Fruit fly (Drosophila melanogaster) whole organism, adult: ENCODE measurements around the gene CG42240.

ENCODE experiments used
- CG7101 ChIP-seq: fragments of 200-800 bp; sonication (Bioruptor generic); optimal IDR thresholded peaks from 2 replicates; lab custom pipeline; 2018; ENCODE audit warnings: missing biosample characterization, mild to moderate bottlenecking, missing genetic modification characterization, moderate library complexity
- cnc ChIP-seq, 2 experiments: fragments of >200 bp; optimal IDR thresholded peaks; 2 replicates each; lab custom pipeline; 2017
- kay ChIP-seq: fragments of 200-800 bp; sonication (Bioruptor generic); peaks from one replicate; lab custom pipeline; 2016; ENCODE audit warnings: missing biosample characterization, missing genetic modification characterization, borderline replicate concordance

DNA sequence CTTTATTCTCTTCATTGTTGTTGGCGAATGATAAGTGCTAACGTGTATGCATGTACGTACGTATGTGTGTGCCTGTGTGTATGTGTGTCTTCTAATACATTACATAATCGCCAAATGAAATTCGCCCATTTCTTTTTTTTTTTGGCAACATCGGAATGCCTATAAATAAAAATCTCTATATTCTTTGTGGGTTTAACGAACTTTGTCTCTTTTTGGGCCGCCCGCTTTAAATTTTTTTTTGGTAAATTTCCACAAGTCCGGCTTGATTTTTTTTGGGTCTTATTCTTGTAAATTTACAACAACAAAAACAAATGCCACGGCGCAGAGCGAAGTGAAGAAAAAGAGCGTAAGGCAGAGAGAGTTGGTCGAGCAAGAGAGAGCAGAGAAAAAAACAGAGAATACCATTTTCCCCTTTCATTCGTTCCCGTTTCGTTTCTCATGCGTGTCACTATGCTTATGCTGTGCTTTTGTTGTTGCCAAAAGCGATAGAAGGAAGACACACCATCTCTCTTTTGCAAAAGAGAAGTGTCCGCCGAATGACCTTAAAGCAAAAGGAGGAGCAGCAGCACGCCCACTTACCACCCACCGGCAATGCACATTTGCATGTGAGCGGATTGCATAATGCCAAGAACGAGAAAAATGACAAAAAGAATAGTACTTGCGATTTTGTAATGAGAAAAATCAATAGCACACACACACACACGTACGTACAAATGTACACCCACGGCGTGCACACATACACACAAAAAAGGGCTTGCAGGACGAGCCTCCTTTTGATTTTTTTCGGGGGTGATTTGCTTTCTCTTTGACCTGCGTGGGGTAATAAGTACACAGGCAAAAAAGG, 22.3 kb downstream of the CG42240 start:
- TF ChIP-seq kay (GFP tag; lab: Kevin White, UChicago) = no peak
- no peak for TF ChIP-seq cnc (optimal IDR thresholded peaks at IDR 0.05; lab: Kevin White, UChicago)
- no peak for TF ChIP-seq CG7101 (tag; lab: Kevin White, UChicago)
